Comparison of ENCODE assay signal across 4 worm cellular contexts in genomic region chrV:15071015-15071810, ce11.
TF ChIP-seq lines count a peak whose summit lies in the region.

TSS of gene unc-76 (plus strand) at chrV:15071760.

TF ChIP-seq in whole organism, L2 larva, 48 proteins besides CTCF, POLR2A, EP300 and RAD21 (continues in another document):
- TF ChIP-seq lin-11 (tag; optimal IDR thresholded peaks at IDR 0.05; lab: Kevin White, UChicago), result no peak
- no peak for TF ChIP-seq ztf-11 (tag; optimal IDR thresholded peaks at IDR 0.05; lab: Kevin White, UChicago)
- TF ChIP-seq F13H6.1 (tag; optimal IDR thresholded peaks at IDR 0.05; lab: Kevin White, UChicago), result peak; percentile 94
- TF ChIP-seq sma-9 (GFP tag; optimal IDR thresholded peaks at IDR 0.05; lab: Kevin White, UChicago), result peak; percentile 84
- no peak for TF ChIP-seq sma-9 (tag; optimal IDR thresholded peaks at IDR 0.05; lab: Kevin White, UChicago)
- TF ChIP-seq nhr-25 (tag; optimal IDR thresholded peaks at IDR 0.05; lab: Kevin White, UChicago), result peak; percentile 42
- TF ChIP-seq C34F6.9 (tag; optimal IDR thresholded peaks at IDR 0.05; lab: Kevin White, UChicago), result peak; percentile 96
- no peak for TF ChIP-seq nhr-10 (tag; optimal IDR thresholded peaks at IDR 0.05; lab: Kevin White, UChicago)
- TF ChIP-seq unc-55 (GFP tag; optimal IDR thresholded peaks at IDR 0.05; lab: Kevin White, UChicago), result peak; percentile 58
- TF ChIP-seq ztf-4 (tag; optimal IDR thresholded peaks at IDR 0.05; lab: Kevin White, UChicago), result peak; percentile 40
- TF ChIP-seq peb-1 (tag; optimal IDR thresholded peaks at IDR 0.05; lab: Kevin White, UChicago), result no peak
- TF ChIP-seq nhr-77 (tag; optimal IDR thresholded peaks at IDR 0.05; lab: Kevin White, UChicago), result no peak
- TF ChIP-seq sem-4 (tag; optimal IDR thresholded peaks at IDR 0.05; lab: Kevin White, UChicago), result peak; percentile 25
- TF ChIP-seq alr-1 (tag; optimal IDR thresholded peaks at IDR 0.05; lab: Kevin White, UChicago), result no peak
- TF ChIP-seq elt-1 (tag; optimal IDR thresholded peaks at IDR 0.05; lab: Kevin White, UChicago), result no peak
- peak; percentile 77 for TF ChIP-seq Y55F3AM.14 (GFP tag; optimal IDR thresholded peaks at IDR 0.05; lab: Kevin White, UChicago)
- no peak for TF ChIP-seq nhr-12 (tag; optimal IDR thresholded peaks at IDR 0.05; lab: Kevin White, UChicago)
- TF ChIP-seq nhr-11 (tag; optimal IDR thresholded peaks at IDR 0.05; lab: Kevin White, UChicago), result no peak
- TF ChIP-seq snpc-4 (tag; optimal IDR thresholded peaks at IDR 0.05; lab: Kevin White, UChicago), result no peak
- TF ChIP-seq mab-5 (tag; optimal IDR thresholded peaks at IDR 0.05; lab: Kevin White, UChicago), result peak; percentile 86
- TF ChIP-seq dmd-4 (tag; optimal IDR thresholded peaks at IDR 0.05; lab: Kevin White, UChicago), result no peak
- no peak for TF ChIP-seq nhr-237 (tag; optimal IDR thresholded peaks at IDR 0.05; lab: Kevin White, UChicago)
- no peak for TF ChIP-seq nhr-6 (tag; optimal IDR thresholded peaks at IDR 0.05; lab: Kevin White, UChicago)
- TF ChIP-seq mbf-1 (tag; optimal IDR thresholded peaks at IDR 0.05; lab: Kevin White, UChicago), result no peak

TF ChIP-seq in whole organism, L4 larva, 104 proteins besides CTCF, POLR2A, EP300 and RAD21 (continues in another document):
- peak; percentile 21; the same call in 1 of the 2 replicates for TF ChIP-seq lin-38 (GFP tag; IDR thresholded peaks at IDR 0.05; lab: Robert Waterston, UW)
- no peak for TF ChIP-seq lin-15B (tag; optimal IDR thresholded peaks at IDR 0.05; lab: Kevin White, UChicago)
- no peak for TF ChIP-seq lir-3 (tag; optimal IDR thresholded peaks at IDR 0.05; lab: Kevin White, UChicago)
- peak; percentile 72 for TF ChIP-seq dve-1 (tag; optimal IDR thresholded peaks at IDR 0.05; lab: Kevin White, UChicago; ENCODE audit: insufficient read depth)
- no peak for TF ChIP-seq aly-2 (tag; optimal IDR thresholded peaks at IDR 0.05; lab: Kevin White, UChicago)
- no peak for TF ChIP-seq lim-7 (GFP tag; IDR thresholded peaks at IDR 0.05; lab: Robert Waterston, UW)
- TF ChIP-seq unc-130 (GFP tag; optimal IDR thresholded peaks at IDR 0.05; lab: Kevin White, UChicago), result no peak
- TF ChIP-seq rbr-2 (tag; optimal IDR thresholded peaks at IDR 0.05; lab: Kevin White, UChicago), result peak; percentile 92
- no peak for TF ChIP-seq ceh-28 (tag; optimal IDR thresholded peaks at IDR 0.05; lab: Kevin White, UChicago)
- TF ChIP-seq R02D3.7 (tag; optimal IDR thresholded peaks at IDR 0.05; lab: Kevin White, UChicago), result no peak
- TF ChIP-seq egl-43 (GFP tag; IDR thresholded peaks at IDR 0.05; lab: Robert Waterston, UW), result peak; percentile 38; the same call in 1 of the 2 replicates
- TF ChIP-seq zfp-3 (GFP tag; conservative IDR thresholded peaks at IDR 0.05; lab: Robert Waterston, UW), result no peak
- TF ChIP-seq daf-12 (tag; optimal IDR thresholded peaks at IDR 0.05; lab: Kevin White, UChicago), result no peak
- TF ChIP-seq mep-1 (tag; optimal IDR thresholded peaks at IDR 0.05; lab: Kevin White, UChicago), result peak; percentile 90
- no peak for TF ChIP-seq duxl-1 (tag; optimal IDR thresholded peaks at IDR 0.05; lab: Kevin White, UChicago; ENCODE audit: poor library complexity)
- TF ChIP-seq spr-3 (GFP tag; optimal IDR thresholded peaks at IDR 0.05; lab: Kevin White, UChicago), result no peak
- TF ChIP-seq php-3 (GFP tag; IDR thresholded peaks at IDR 0.05; lab: Robert Waterston, UW), result no peak
- peak in 1 of 2 experiments; percentile 98 for TF ChIP-seq unc-62 (GFP tag; optimal IDR thresholded peaks at IDR 0.05 in 1 of 2; lab: Kevin White, UChicago)
- TF ChIP-seq unc-62 (tag; optimal IDR thresholded peaks at IDR 0.05; lab: Kevin White, UChicago), result no peak
- no peak for TF ChIP-seq nhr-42 (GFP tag; IDR thresholded peaks at IDR 0.05; lab: Robert Waterston, UW)
- no peak for TF ChIP-seq lin-1 (GFP tag; IDR thresholded peaks at IDR 0.05; lab: Robert Waterston, UW)
- TF ChIP-seq nhr-111 (GFP tag; optimal IDR thresholded peaks at IDR 0.05; lab: Kevin White, UChicago), result no peak
- TF ChIP-seq zfp-2 (tag; optimal IDR thresholded peaks at IDR 0.05; lab: Kevin White, UChicago), result no peak
- no peak for TF ChIP-seq daf-8 (GFP tag; IDR thresholded peaks at IDR 0.05; lab: Robert Waterston, UW)

TF ChIP-seq in whole organism, late embryonic, 69 proteins besides CTCF, POLR2A, EP300 and RAD21 (continues in another document):
- TF ChIP-seq fax-1 (tag; optimal IDR thresholded peaks at IDR 0.05; lab: Kevin White, UChicago) (peak; percentile 32), sox-4 (tag; optimal IDR thresholded peaks at IDR 0.05; lab: Kevin White, UChicago) (no peak), fkh-6 (tag; optimal IDR thresholded peaks at IDR 0.05; lab: Kevin White, UChicago) (peak; percentile 6), hlh-8 (tag; optimal IDR thresholded peaks at IDR 0.05; lab: Kevin White, UChicago) (peak; percentile 67), pax-1 (tag; optimal IDR thresholded peaks at IDR 0.05; lab: Kevin White, UChicago) (peak; percentile 58), sox-2 (GFP tag; IDR thresholded peaks at IDR 0.05; lab: Robert Waterston, UW) (peak; percentile 28; the same call in 1 of the 2 replicates), ceh-31 (tag; optimal IDR thresholded peaks at IDR 0.05; lab: Kevin White, UChicago) (peak; percentile 92), ceh-14 (tag; optimal IDR thresholded peaks at IDR 0.05; lab: Kevin White, UChicago) (peak; percentile 74), ceh-18 (tag; optimal IDR thresholded peaks at IDR 0.05; lab: Kevin White, UChicago) (peak; percentile 95), pros-1 (tag; optimal IDR thresholded peaks at IDR 0.05; lab: Kevin White, UChicago) (peak; percentile 73), dve-1 (tag; optimal IDR thresholded peaks at IDR 0.05; lab: Kevin White, UChicago) (peak; percentile 92), ceh-2 (tag; optimal IDR thresholded peaks at IDR 0.05; lab: Kevin White, UChicago) (peak; percentile 60), C08G9.2 (tag; optimal IDR thresholded peaks at IDR 0.05; lab: Kevin White, UChicago) (peak; percentile 49), unc-86 (tag; optimal IDR thresholded peaks at IDR 0.05; lab: Kevin White, UChicago) (peak; percentile 18), mec-3 (tag; optimal IDR thresholded peaks at IDR 0.05; lab: Kevin White, UChicago; ENCODE audit: borderline replicate concordance) (no peak), pqm-1 (tag; optimal IDR thresholded peaks at IDR 0.05; lab: Kevin White, UChicago) (no peak), F13H6.1 (tag; optimal IDR thresholded peaks at IDR 0.05; lab: Kevin White, UChicago) (peak; percentile 52), ref-2 (tag; optimal IDR thresholded peaks at IDR 0.05; lab: Kevin White, UChicago) (peak; percentile 55), K09A11.1 (tag; optimal IDR thresholded peaks at IDR 0.05; lab: Kevin White, UChicago; ENCODE audit: insufficient read depth) (peak; percentile 3), unc-3 (GFP tag; conservative IDR thresholded peaks at IDR 0.05; lab: Robert Waterston, UW) (no peak), unc-3 (tag; optimal IDR thresholded peaks at IDR 0.05; lab: Kevin White, UChicago) (peak; percentile 57), K02D7.2 (tag; optimal IDR thresholded peaks at IDR 0.05; lab: Kevin White, UChicago) (no peak), npax-4 (tag; optimal IDR thresholded peaks at IDR 0.05; lab: Kevin White, UChicago) (no peak), hlh-30 (tag; optimal IDR thresholded peaks at IDR 0.05; lab: Kevin White, UChicago; ENCODE audit: insufficient read depth) (peak; percentile 28), unc-55 (GFP tag; optimal IDR thresholded peaks at IDR 0.05; lab: Kevin White, UChicago) (peak; percentile 89)

TF ChIP-seq in whole organism, mixed stage, embryonic, 35 proteins besides CTCF, POLR2A, EP300 and RAD21:
- TF ChIP-seq hlh-1 (tag; optimal IDR thresholded peaks at IDR 0.05; lab: Kevin White, UChicago) (peak; percentile 62), nhr-237 (tag; optimal IDR thresholded peaks at IDR 0.05; lab: Kevin White, UChicago) (peak; percentile 60), unc-62 (GFP tag; optimal IDR thresholded peaks at IDR 0.05; lab: Kevin White, UChicago) (peak; percentile 94), lin-13 (tag; optimal IDR thresholded peaks at IDR 0.05; lab: Kevin White, UChicago) (no peak), tbx-8 (GFP tag; optimal IDR thresholded peaks at IDR 0.05; lab: Kevin White, UChicago) (no peak), lsy-2 (tag; optimal IDR thresholded peaks at IDR 0.05; lab: Kevin White, UChicago) (peak; percentile 52), mls-2 (tag; optimal IDR thresholded peaks at IDR 0.05; lab: Kevin White, UChicago) (peak; percentile 57), unc-120 (tag; optimal IDR thresholded peaks at IDR 0.05; lab: Kevin White, UChicago; ENCODE audit: poor library complexity, severe bottlenecking) (peak; percentile 99), flh-1 (GFP tag; optimal IDR thresholded peaks at IDR 0.05; lab: Kevin White, UChicago) (no peak), ztf-11 (tag; optimal IDR thresholded peaks at IDR 0.05; lab: Kevin White, UChicago) (no peak), pha-4 (tag; optimal IDR thresholded peaks at IDR 0.05; lab: Kevin White, UChicago) (peak; percentile 79), ces-1 (GFP tag; optimal IDR thresholded peaks at IDR 0.05; lab: Kevin White, UChicago) (peak; percentile 91), sptf-1 (tag; optimal IDR thresholded peaks at IDR 0.05; lab: Kevin White, UChicago) (peak; percentile 35), mep-1 (tag; optimal IDR thresholded peaks at IDR 0.05; lab: Kevin White, UChicago) (peak; percentile 44), cnd-1 (tag; optimal IDR thresholded peaks at IDR 0.05; lab: Kevin White, UChicago) (peak; percentile 26), ceh-39 (tag; optimal IDR thresholded peaks at IDR 0.05; lab: Kevin White, UChicago) (peak; percentile 65), nhr-2 (tag; optimal IDR thresholded peaks at IDR 0.05; lab: Kevin White, UChicago) (peak; percentile 39), drap-1 (GFP tag; optimal IDR thresholded peaks at IDR 0.05; lab: Kevin White, UChicago) (peak; percentile 80)
